Worm (Caenorhabditis elegans) whole organism, young adult: ENCODE data around the gene srh-296.

ENCODE experiments used
- ama-1 ChIP-seq, 3 experiments: fragments of 150-350 bp in 1 of 3; sonication (generic microtip) in 2 of 3; optimal IDR thresholded peaks; 2 replicates each; lab custom pipeline; 2014 to 2018; ENCODE audit warnings: missing biosample characterization in 2 of 3, missing genetic modification characterization in 2 of 3, missing genetic modification reagents in 2 of 3
- aptf-2 ChIP-seq: fragments of 200-800 bp; sonication (Bioruptor generic); conservative IDR thresholded peaks from 2 replicates; pipeline ENCODE4 v1.3.6; 2022; ENCODE audit warnings: missing genetic modification reagents, missing genetic modification characterization, missing compliant biosample characterization
- attf-3 ChIP-seq: fragments of 200-800 bp; sonication (Bioruptor generic); conservative IDR thresholded peaks from 2 replicates; pipeline ENCODE4 v1.3.6; 2022; ENCODE audit warnings: missing genetic modification reagents, missing genetic modification characterization, missing compliant biosample characterization
- cebp-2 ChIP-seq: fragments of 200-800 bp; sonication (Bioruptor generic); IDR thresholded peaks from 2 replicates; pipeline ENCODE4 v1.3.6; 2022; ENCODE audit warnings: missing genetic modification characterization, missing compliant biosample characterization
- ekl-4 ChIP-seq: fragments of 200-800 bp; sonication (Bioruptor generic); IDR thresholded peaks from 2 replicates; pipeline ENCODE4 v1.3.6; 2022; ENCODE audit warnings: missing genetic modification reagents, missing genetic modification characterization, missing compliant biosample characterization
- him-1 ChIP-seq: sonication (generic microtip); optimal IDR thresholded peaks from 2 replicates; lab custom pipeline; 2016; ENCODE audit warnings: missing genotype, missing genetic modification reagents, missing genetic modification characterization, missing compliant biosample characterization
- lin-54 ChIP-seq: fragments of 200-800 bp; sonication (Bioruptor generic); optimal IDR thresholded peaks from 2 replicates; lab custom pipeline; 2018; ENCODE audit warnings: mild to moderate bottlenecking, missing genetic modification characterization, missing compliant biosample characterization
- lir-1 ChIP-seq: fragments of 200-800 bp; sonication (Bioruptor generic); conservative IDR thresholded peaks from 2 replicates; pipeline ENCODE4 v1.3.6; 2022; ENCODE audit warnings: missing genetic modification reagents, missing genetic modification characterization, missing compliant biosample characterization
- mel-28 ChIP-seq: sonication (generic microtip); optimal IDR thresholded peaks from 2 replicates; lab custom pipeline; 2016; ENCODE audit warnings: borderline replicate concordance, mild to moderate bottlenecking, missing genetic modification characterization, missing compliant biosample characterization
- rpc-1 ChIP-seq, 2 experiments: fragments of 150-350 bp in 1 of 2; sonication (generic microtip) in 1 of 2; optimal IDR thresholded peaks; 2 replicates each; lab custom pipeline; 2014 to 2018; ENCODE audit warnings: missing biosample characterization in 1 of 2, missing genetic modification characterization in 1 of 2, missing genetic modification reagents in 1 of 2, missing genotype in 1 of 2
- sptf-2 ChIP-seq: fragments of 200-800 bp; sonication (Bioruptor generic); optimal IDR thresholded peaks from 2 replicates; lab custom pipeline; 2018; ENCODE audit warnings: mild to moderate bottlenecking, missing genetic modification characterization, missing compliant biosample characterization
- tbp1 ChIP-seq: fragments of 200-800 bp; sonication (Bioruptor generic); optimal IDR thresholded peaks from 2 replicates; lab custom pipeline; 2018; ENCODE audit warnings: mild to moderate bottlenecking, missing genetic modification characterization, missing compliant biosample characterization
- unc-130 ChIP-seq: sonication (generic microtip); optimal IDR thresholded peaks from 2 replicates; lab custom pipeline; 2016; ENCODE audit warnings: missing genetic modification reagents, missing genetic modification characterization, missing compliant biosample characterization

DNA sequence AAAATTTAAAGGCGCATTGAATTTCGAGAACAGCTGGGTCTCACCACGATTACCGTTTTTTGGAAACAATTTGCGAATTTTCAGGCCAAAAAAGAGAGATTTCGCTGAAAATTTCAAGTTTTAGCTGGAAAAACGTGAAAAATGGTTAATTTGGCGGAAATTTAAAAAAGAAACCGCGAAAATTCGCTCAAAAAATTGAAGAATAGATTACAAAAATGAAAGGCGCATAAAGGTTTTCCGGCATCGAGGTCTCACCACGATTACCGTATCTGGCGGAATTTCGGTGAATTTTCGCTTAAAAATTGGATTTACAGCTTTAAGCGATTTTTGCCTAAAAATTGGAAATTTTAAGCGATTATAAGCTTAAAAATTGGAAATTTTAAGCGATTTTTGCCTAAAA lies 49.4 kb downstream of the srh-296 start:
- TF ChIP-seq ama-1 (optimal IDR thresholded peaks at IDR 0.05; lab: Kevin White, UChicago) (no peak), ama-1 (GFP tag; optimal IDR thresholded peaks at IDR 0.05; lab: Kevin White, UChicago) (no peak), lin-54 (GFP tag; lab: Kevin White, UChicago) (peak; percentile 19), him-1 (no peak), rpc-1 (optimal IDR thresholded peaks at IDR 0.05; lab: Kevin White, UChicago) (no peak), rpc-1 (tag; optimal IDR thresholded peaks at IDR 0.05; lab: Kevin White, UChicago) (no peak), tbp1 (no peak), cebp-2 (GFP tag; lab: Robert Waterston, UW) (no peak), attf-3 (GFP tag; lab: Robert Waterston, UW) (no peak), aptf-2 (GFP tag; lab: Robert Waterston, UW) (no peak), unc-130 (GFP tag; lab: Kevin White, UChicago) (no peak), lir-1 (no peak), sptf-2 (no peak), mel-28 (no peak), ekl-4 (no peak)
